Fruit fly (Drosophila melanogaster): ENCODE measurements around the gene RpS27.

Gene RpS27

DNA sequence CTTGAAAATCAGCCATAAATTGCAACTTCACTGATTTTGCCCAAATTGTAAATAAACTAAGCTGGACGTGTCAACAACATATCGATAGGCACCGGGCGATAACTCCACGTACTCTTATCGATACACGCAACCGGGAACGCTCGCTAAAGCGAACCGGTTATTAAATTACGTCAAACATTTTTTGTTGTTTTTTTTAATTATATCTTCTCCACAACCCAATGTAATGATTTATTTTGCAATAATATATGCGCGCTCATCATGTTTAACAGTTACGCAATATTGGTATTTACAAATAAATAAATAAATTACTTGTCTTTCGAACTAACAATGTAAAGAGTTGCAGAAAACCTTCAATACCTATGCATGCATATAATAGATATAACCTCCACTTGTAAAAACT is 32.2 kb downstream of the RpS27 start, which contains the start of gene Saysd1 (continued):
- TF ChIP-seq NFAT (GFP tag; IDR thresholded peaks at IDR 0.05), result peak; percentile 47; the same call in 1 of the 2 replicates
- TF ChIP-seq Myb (GFP tag; optimal IDR thresholded peaks at IDR 0.05), result peak; percentile 51
- TF ChIP-seq tx (GFP tag; optimal IDR thresholded peaks at IDR 0.05), result no peak
- no peak for TF ChIP-seq gfzf (GFP tag; optimal IDR thresholded peaks at IDR 0.05)
- TF ChIP-seq CG12769 (tag; optimal IDR thresholded peaks at IDR 0.05), result peak; percentile 37
- no peak for TF ChIP-seq CG16863 (GFP tag; optimal IDR thresholded peaks at IDR 0.05)
- TF ChIP-seq abd-A (tag; optimal IDR thresholded peaks at IDR 0.05), result no peak
- TF ChIP-seq cwo (GFP tag; optimal IDR thresholded peaks at IDR 0.05), result no peak
- no peak for TF ChIP-seq Bdp1 (GFP tag; optimal IDR thresholded peaks at IDR 0.05)
- TF ChIP-seq bab2 (GFP tag; optimal IDR thresholded peaks at IDR 0.05), result no peak
- no peak for TF ChIP-seq sug (tag; optimal IDR thresholded peaks at IDR 0.05)
- TF ChIP-seq CG14441 (GFP tag; IDR thresholded peaks at IDR 0.05), result peak; percentile 51; the same call in 1 of the 2 replicates
- 0 out of 2 replicates have a peak, but pooled peaks have one; percentile 21 for TF ChIP-seq CG6689 (GFP tag; IDR thresholded peaks at IDR 0.05)
- TF ChIP-seq Dip3 (GFP tag; optimal IDR thresholded peaks at IDR 0.05), result no peak
- TF ChIP-seq CG17385 (GFP tag; optimal IDR thresholded peaks at IDR 0.05), result no peak
- TF ChIP-seq sqz (GFP tag; optimal IDR thresholded peaks at IDR 0.05), result no peak
- TF ChIP-seq insv (GFP tag; optimal IDR thresholded peaks at IDR 0.05), result no peak
- no peak for TF ChIP-seq CoRest (tag; optimal IDR thresholded peaks at IDR 0.05)
- peak; percentile 91 for TF ChIP-seq CG13287 (GFP tag; IDR thresholded peaks at IDR 0.05; ENCODE audit: partially characterized antibody)
- TF ChIP-seq sc (optimal IDR thresholded peaks at IDR 0.05), result no peak
- TF ChIP-seq sc (GFP tag; optimal IDR thresholded peaks at IDR 0.05), result no peak
- TF ChIP-seq jumu (GFP tag; optimal IDR thresholded peaks at IDR 0.05), result peak; percentile 16
- no peak for TF ChIP-seq Nf-YB (GFP tag; optimal IDR thresholded peaks at IDR 0.05)
- TF ChIP-seq CG13624 (GFP tag; optimal IDR thresholded peaks at IDR 0.05), result peak; percentile 64
- no peak for TF ChIP-seq CG4820 (GFP tag; optimal IDR thresholded peaks at IDR 0.05)
- no peak for TF ChIP-seq CG7928 (GFP tag; optimal IDR thresholded peaks at IDR 0.05)
- TF ChIP-seq CG33213 (GFP tag; optimal IDR thresholded peaks at IDR 0.05), result no peak
- peak; percentile 92 for TF ChIP-seq CG6791 (GFP tag; IDR thresholded peaks at IDR 0.05; ENCODE audit: partially characterized antibody)
- TF ChIP-seq dmrt99B (tag; optimal IDR thresholded peaks at IDR 0.05), result no peak
- TF ChIP-seq Xbp1 (GFP tag; optimal IDR thresholded peaks at IDR 0.05), result no peak
- TF ChIP-seq nau (GFP tag; optimal IDR thresholded peaks at IDR 0.05), result no peak
- TF ChIP-seq CG18764 (GFP tag; optimal IDR thresholded peaks at IDR 0.05), result no peak
- TF ChIP-seq yki (optimal IDR thresholded peaks at IDR 0.05), result no peak
- TF ChIP-seq CG17612 (GFP tag; IDR thresholded peaks at IDR 0.05), result no peak
- no peak for TF ChIP-seq Elba2 (GFP tag; optimal IDR thresholded peaks at IDR 0.05)
- no peak for TF ChIP-seq CG17829 (tag; optimal IDR thresholded peaks at IDR 0.05)
- no peak for TF ChIP-seq fd64A (GFP tag; optimal IDR thresholded peaks at IDR 0.05)
- TF ChIP-seq slp2 (GFP tag; optimal IDR thresholded peaks at IDR 0.05), result no peak
- no peak for TF ChIP-seq chm (GFP tag; IDR thresholded peaks at IDR 0.05)
- peak; percentile 4 for TF ChIP-seq Camta (GFP tag; optimal IDR thresholded peaks at IDR 0.05)
- no peak for TF ChIP-seq NC2α (GFP tag; optimal IDR thresholded peaks at IDR 0.05)
- TF ChIP-seq CG9609 (GFP tag; optimal IDR thresholded peaks at IDR 0.05), result no peak
- no peak for TF ChIP-seq ac (GFP tag; optimal IDR thresholded peaks at IDR 0.05)
- TF ChIP-seq zf30C (GFP tag; optimal IDR thresholded peaks at IDR 0.05), result no peak
- TF ChIP-seq gt (GFP tag; IDR thresholded peaks at IDR 0.05), result no peak
- no peak for TF ChIP-seq CG4328 (GFP tag; optimal IDR thresholded peaks at IDR 0.05)
- no peak for TF ChIP-seq CG8089 (GFP tag; optimal IDR thresholded peaks at IDR 0.05)
- TF ChIP-seq CG11093 (GFP tag; IDR thresholded peaks at IDR 0.05), result no peak
- TF ChIP-seq cato (GFP tag; optimal IDR thresholded peaks at IDR 0.05; ENCODE audit: borderline replicate concordance), result no peak
- TF ChIP-seq rib (GFP tag; IDR thresholded peaks at IDR 0.05), result no peak
- no peak for TF ChIP-seq gsb (GFP tag; IDR thresholded peaks at IDR 0.05)
- TF ChIP-seq CG8290 (GFP tag; optimal IDR thresholded peaks at IDR 0.05), result peak; percentile 4
- TF ChIP-seq CG8290 (tag; optimal IDR thresholded peaks at IDR 0.05), result peak in 1 of 2 experiments; percentile 5

All from whole organism, embryonic.